Worm (Caenorhabditis elegans): ENCODE data around the gene cyld-1.

Gene cyld-1

ce11 chrIII:9910608-9911479, at the start of gene cyld-1, which contains the start of gene F40F12.9:
cyld-1 (minus strand) TSS chrIII:9910658.
F40F12.9 (plus strand) TSS chrIII:9911328.
- TF ChIP-seq fos-1 (tag; optimal IDR thresholded peaks at IDR 0.05), result peak; percentile 55
- TF ChIP-seq ztf-11 (tag; optimal IDR thresholded peaks at IDR 0.05), result no peak

- TF ChIP-seq C34F6.9 (tag; optimal IDR thresholded peaks at IDR 0.05) (no peak), elt-1 (tag; optimal IDR thresholded peaks at IDR 0.05) (no peak), crh-2 (tag; optimal IDR thresholded peaks at IDR 0.05) (peak; percentile 3), nhr-21 (tag; optimal IDR thresholded peaks at IDR 0.05) (no peak), peb-1 (tag; optimal IDR thresholded peaks at IDR 0.05) (no peak), egl-27 (tag; optimal IDR thresholded peaks at IDR 0.05) (no peak), nhr-10 (tag; optimal IDR thresholded peaks at IDR 0.05) (no peak), ztf-1 (GFP tag; conservative IDR thresholded peaks at IDR 0.05) (no peak), fos-1 (tag; optimal IDR thresholded peaks at IDR 0.05) (peak; percentile 99), sma-3 (GFP tag; optimal IDR thresholded peaks at IDR 0.05) (peak; percentile 1), nhr-129 (tag; optimal IDR thresholded peaks at IDR 0.05) (peak; percentile 8), dmd-4 (tag; optimal IDR thresholded peaks at IDR 0.05) (no peak), elt-3 (tag; optimal IDR thresholded peaks at IDR 0.05) (no peak)
Observed at ce11 chrIII:9956665-9957401, 46.4 kb upstream of the cyld-1 start, which contains the start of gene alx-1. alx-1 (plus strand) TSS chrIII:9957351.

- TF ChIP-seq unc-55 (GFP tag; optimal IDR thresholded peaks at IDR 0.05), result peak; percentile 60
- no peak for TF ChIP-seq nhr-25 (tag; optimal IDR thresholded peaks at IDR 0.05)
- peak in 1 of 2 experiments; percentile 34 for TF ChIP-seq lsy-2 (tag; optimal IDR thresholded peaks at IDR 0.05)
- no peak for TF ChIP-seq sma-3 (GFP tag; optimal IDR thresholded peaks at IDR 0.05)
- no peak for TF ChIP-seq nhr-11 (tag; optimal IDR thresholded peaks at IDR 0.05)
- TF ChIP-seq sma-9 (GFP tag; optimal IDR thresholded peaks at IDR 0.05), result no peak
- TF ChIP-seq sma-9 (tag; optimal IDR thresholded peaks at IDR 0.05), result no peak
- TF ChIP-seq lin-39 (tag; optimal IDR thresholded peaks at IDR 0.05), result no peak
- TF ChIP-seq nhr-237 (tag; optimal IDR thresholded peaks at IDR 0.05), result no peak
- no peak for TF ChIP-seq mab-5 (tag; optimal IDR thresholded peaks at IDR 0.05)
- TF ChIP-seq dmd-4 (tag; optimal IDR thresholded peaks at IDR 0.05), result no peak
- TF ChIP-seq C34F6.9 (tag; optimal IDR thresholded peaks at IDR 0.05), result peak; percentile 66
- TF ChIP-seq alr-1 (tag; optimal IDR thresholded peaks at IDR 0.05), result no peak
- no peak for TF ChIP-seq mdl-1 (tag; optimal IDR thresholded peaks at IDR 0.05)
- no peak for TF ChIP-seq lin-13 (GFP tag; optimal IDR thresholded peaks at IDR 0.05)
- TF ChIP-seq fos-1 (tag; optimal IDR thresholded peaks at IDR 0.05), result peak; percentile 5
- no peak for TF ChIP-seq mbf-1 (tag; optimal IDR thresholded peaks at IDR 0.05)
- TF ChIP-seq ztf-11 (tag; optimal IDR thresholded peaks at IDR 0.05), result no peak
- no peak for TF ChIP-seq crh-2 (tag; optimal IDR thresholded peaks at IDR 0.05)
- no peak for TF ChIP-seq skn-1 (tag; optimal IDR thresholded peaks at IDR 0.05)
Observed at ce11 chrIII:9956123-9956522, 45.7 kb upstream of the cyld-1 start, which contains the start of gene mog-1. mog-1 (minus strand) TSS chrIII:9956215.

- no peak for TF ChIP-seq unc-39 (tag; optimal IDR thresholded peaks at IDR 0.05)
- TF ChIP-seq mbf-1 (tag; optimal IDR thresholded peaks at IDR 0.05), result no peak
- no peak for TF ChIP-seq ceh-82 (tag; optimal IDR thresholded peaks at IDR 0.05)
- no peak for TF ChIP-seq unc-62 (GFP tag; optimal IDR thresholded peaks at IDR 0.05)
Observed at ce11 chrIII:9951864-9952263, 41.4 kb upstream of the cyld-1 start, which contains the start of gene K03H1.11. K03H1.11 (minus strand) TSS chrIII:9951964.

- TF ChIP-seq alr-1 (tag; optimal IDR thresholded peaks at IDR 0.05) (no peak), unc-55 (GFP tag; optimal IDR thresholded peaks at IDR 0.05) (peak; percentile 29), C34F6.9 (tag; optimal IDR thresholded peaks at IDR 0.05) (peak; percentile 13)
Observed at ce11 chrIII:9950244-9950643, 39.8 kb upstream of the cyld-1 start, which contains the start of gene K03H1.13. K03H1.13 (minus strand) TSS chrIII:9950344.
